Worm (Caenorhabditis elegans): ENCODE measurements around the gene act-3.
A peak's percentile ranks its signal among the peaks of the same experiment; 100 is the strongest.

Gene act-3

ce11 chrV:11076403-11076802, 2.1 kb upstream of the act-3 start (continued):
- TF ChIP-seq nhr-77 (tag; optimal IDR thresholded peaks at IDR 0.05) (no peak), ceh-44 (GFP tag; IDR thresholded peaks at IDR 0.05) (no peak), nhr-111 (GFP tag; optimal IDR thresholded peaks at IDR 0.05) (no peak), F10B5.3 (tag; optimal IDR thresholded peaks at IDR 0.05) (no peak), saeg-2 (GFP tag; IDR thresholded peaks at IDR 0.05) (peak; percentile 67; the same call in 1 of the 2 replicates), Y75B8A.6 (GFP tag; IDR thresholded peaks at IDR 0.05) (0 out of 2 replicates have a peak, but pooled peaks have one; percentile 12), attf-4 (tag; optimal IDR thresholded peaks at IDR 0.05) (no peak), R02D3.7 (tag; optimal IDR thresholded peaks at IDR 0.05) (no peak), zip-11 (GFP tag; IDR thresholded peaks at IDR 0.05) (no peak), egl-27 (tag; optimal IDR thresholded peaks at IDR 0.05) (no peak), daf-19 (GFP tag; conservative IDR thresholded peaks at IDR 0.05) (no peak), F37D6.2 (tag; optimal IDR thresholded peaks at IDR 0.05) (no peak), hif-1 (tag; optimal IDR thresholded peaks at IDR 0.05) (no peak), nhr-48 (tag; optimal IDR thresholded peaks at IDR 0.05) (no peak), aha-1 (tag) (peak; percentile 55), T20F7.1 (GFP tag; optimal IDR thresholded peaks at IDR 0.05) (no peak), dmd-6 (GFP tag; IDR thresholded peaks at IDR 0.05) (peak; percentile 22; the same call in 1 of the 2 replicates), mep-1 (tag; optimal IDR thresholded peaks at IDR 0.05) (no peak), nhr-6 (tag; optimal IDR thresholded peaks at IDR 0.05) (peak; percentile 10), lim-7 (GFP tag; IDR thresholded peaks at IDR 0.05) (peak; percentile 57), mxl-3 (GFP tag; optimal IDR thresholded peaks at IDR 0.05) (no peak), dmd-8 (GFP tag; IDR thresholded peaks at IDR 0.05) (peak; percentile 81; the same call in 1 of the 2 replicates)

DNA sequence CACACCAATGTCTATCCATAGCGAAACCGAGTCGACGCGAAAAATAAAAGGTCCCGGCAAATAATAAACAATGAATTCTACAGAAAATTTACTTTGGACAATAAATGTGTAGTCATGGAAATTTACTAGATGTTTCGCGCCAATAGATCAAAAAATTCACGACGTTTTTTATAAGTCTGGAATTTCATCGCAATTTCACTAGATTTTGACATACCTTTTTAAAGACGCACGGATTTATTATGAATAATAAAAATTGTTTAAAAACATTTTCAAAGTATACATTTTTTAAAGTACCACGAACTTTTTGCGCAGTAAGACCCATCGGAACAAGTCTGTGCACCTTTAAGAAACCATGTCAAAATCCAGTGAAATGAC, 1.7 kb upstream of the act-3 start:
- TF ChIP-seq aly-2 (tag; optimal IDR thresholded peaks at IDR 0.05): no peak
- TF ChIP-seq ces-1 (GFP tag; optimal IDR thresholded peaks at IDR 0.05): no peak
- TF ChIP-seq egl-43 (GFP tag; IDR thresholded peaks at IDR 0.05): no peak
- 0 out of 2 replicates have a peak, but pooled peaks have one; percentile 39 for TF ChIP-seq tag-97 (GFP tag; IDR thresholded peaks at IDR 0.05)
- TF ChIP-seq snpc-1.2 (GFP tag; IDR thresholded peaks at IDR 0.05): no peak
- TF ChIP-seq hmg-1.1 (GFP tag; IDR thresholded peaks at IDR 0.05): no peak
- TF ChIP-seq T26A8.4 (GFP tag; IDR thresholded peaks at IDR 0.05): 0 out of 2 replicates have a peak, but pooled peaks have one; percentile 48
- no peak for TF ChIP-seq hif-1 (tag; optimal IDR thresholded peaks at IDR 0.05)
- no peak for TF ChIP-seq rbr-2 (tag; optimal IDR thresholded peaks at IDR 0.05)
- TF ChIP-seq lin-13 (GFP tag; optimal IDR thresholded peaks at IDR 0.05): no peak
- no peak for TF ChIP-seq mes-2 (tag; optimal IDR thresholded peaks at IDR 0.05; ENCODE audit: poor library complexity, severe bottlenecking)
- TF ChIP-seq F10B5.3 (tag; optimal IDR thresholded peaks at IDR 0.05): peak; percentile 16
- no peak for TF ChIP-seq saeg-2 (GFP tag; IDR thresholded peaks at IDR 0.05)
- no peak for TF ChIP-seq pqm-1 (tag; optimal IDR thresholded peaks at IDR 0.05)

ce11 chrV:11075209-11076027, 1.1 kb upstream of the act-3 start:
- 0 out of 2 replicates have a peak, but pooled peaks have one; percentile 44 for TF ChIP-seq dmd-8 (GFP tag; IDR thresholded peaks at IDR 0.05)
- peak; percentile 67 for TF ChIP-seq mxl-3 (GFP tag; optimal IDR thresholded peaks at IDR 0.05)
- peak; percentile 39 for TF ChIP-seq mes-2 (tag; optimal IDR thresholded peaks at IDR 0.05; ENCODE audit: poor library complexity, severe bottlenecking)
- peak; percentile 42 for TF ChIP-seq lin-38 (GFP tag; IDR thresholded peaks at IDR 0.05)
- TF ChIP-seq hif-1 (tag; optimal IDR thresholded peaks at IDR 0.05): peak in 1 of 2 experiments; percentile 29
- TF ChIP-seq nhr-25 (tag; optimal IDR thresholded peaks at IDR 0.05; ENCODE audit: borderline replicate concordance, insufficient read depth): peak; percentile 18
- 0 out of 2 replicates have a peak, but pooled peaks have one; percentile 19 for TF ChIP-seq T26A8.4 (GFP tag; IDR thresholded peaks at IDR 0.05)
- 0 out of 2 replicates have a peak, but pooled peaks have one; percentile 9 for TF ChIP-seq dmd-9 (GFP tag; IDR thresholded peaks at IDR 0.05)
- TF ChIP-seq aha-1 (tag): peak; percentile 80
- TF ChIP-seq nhr-237 (tag; optimal IDR thresholded peaks at IDR 0.05): no peak
- TF ChIP-seq dpl-1 (GFP tag; optimal IDR thresholded peaks at IDR 0.05): peak; percentile 7
- TF ChIP-seq rbr-2 (tag; optimal IDR thresholded peaks at IDR 0.05): peak; percentile 72
- peak; percentile 61 for TF ChIP-seq set-16 (GFP tag; IDR thresholded peaks at IDR 0.05)
- peak; percentile 28 for TF ChIP-seq dve-1 (tag; optimal IDR thresholded peaks at IDR 0.05; ENCODE audit: insufficient read depth)
- TF ChIP-seq F49E8.2 (tag; optimal IDR thresholded peaks at IDR 0.05; ENCODE audit: borderline replicate concordance): no peak
- TF ChIP-seq mdl-1 (tag; optimal IDR thresholded peaks at IDR 0.05): peak in 1 of 2 experiments; percentile 81
- no peak for TF ChIP-seq egl-27 (tag; optimal IDR thresholded peaks at IDR 0.05)
- peak; percentile 4 for TF ChIP-seq F37D6.2 (tag; optimal IDR thresholded peaks at IDR 0.05)
- TF ChIP-seq unc-62 (GFP tag; optimal IDR thresholded peaks at IDR 0.05 in 1 of 2): peak in 1 of 2 experiments; percentile 93
- no peak for TF ChIP-seq unc-62 (tag; optimal IDR thresholded peaks at IDR 0.05)
- no peak for TF ChIP-seq dmd-6 (GFP tag; IDR thresholded peaks at IDR 0.05)
- TF ChIP-seq lin-13 (GFP tag; optimal IDR thresholded peaks at IDR 0.05): no peak
- peak; percentile 52 for TF ChIP-seq F10B5.3 (tag; optimal IDR thresholded peaks at IDR 0.05)

Data from whole organism, L4 larva.